Worm (Caenorhabditis elegans): ENCODE measurements around the gene F54E2.9.

- TF ChIP-seq elt-2 (tag; optimal IDR thresholded peaks at IDR 0.05), result no peak
- no peak for TF ChIP-seq lin-15B (tag; optimal IDR thresholded peaks at IDR 0.05)
Observed at ce11 chrV:2801955-2802354, 11.8 kb downstream of the F54E2.9 start.
